Worm (Caenorhabditis elegans) whole organism, L4 larva: Measurements from ENCODE around the gene nhr-86.

Experiments
- D1046.2 ChIP-seq: fragments of 200-800 bp; sonication (Bioruptor generic); IDR thresholded peaks from 2 replicates; pipeline ENCODE4 v1.3.6; 2022; ENCODE audit warnings: missing genetic modification characterization, missing compliant biosample characterization
- F10B5.3 ChIP-seq: sonication (generic microtip); optimal IDR thresholded peaks from 2 replicates; lab custom pipeline; 2016; ENCODE audit warnings: mild to moderate bottlenecking, missing genetic modification characterization, missing compliant biosample characterization
- F26F4.8 ChIP-seq: fragments of 200-800 bp; sonication (Bioruptor generic); conservative IDR thresholded peaks from 2 replicates; pipeline ENCODE4 v1.3.6; 2022; ENCODE audit warnings: missing genetic modification characterization, missing compliant biosample characterization
- F37D6.2 ChIP-seq: sonication (generic microtip); optimal IDR thresholded peaks from 2 replicates; lab custom pipeline; 2016; ENCODE audit warnings: mild to moderate bottlenecking, missing genetic modification characterization, missing compliant biosample characterization
- F49E8.2 ChIP-seq: sonication (generic microtip); optimal IDR thresholded peaks from 2 replicates; lab custom pipeline; 2016; ENCODE audit warnings: missing compliant biosample characterization, mild to moderate bottlenecking, missing genetic modification characterization, borderline replicate concordance
- Y48G9A.11 ChIP-seq: fragments of 200-800 bp; sonication (Bioruptor generic); IDR thresholded peaks from 2 replicates; pipeline ENCODE4 v1.3.6; 2022; ENCODE audit warnings: missing genetic modification reagents, missing genetic modification characterization, missing compliant biosample characterization
- Y5F2A.4 ChIP-seq: fragments of 200-800 bp; sonication (Bioruptor generic); optimal IDR thresholded peaks from 2 replicates; lab custom pipeline; 2018; ENCODE audit warnings: mild to moderate bottlenecking, missing genetic modification characterization, missing compliant biosample characterization
- ZK337.2 ChIP-seq: fragments of 200-800 bp; sonication (Bioruptor generic); IDR thresholded peaks from 2 replicates; pipeline ENCODE4 v1.3.6; 2022; ENCODE audit warnings: missing genetic modification reagents, missing genetic modification characterization, missing compliant biosample characterization
- ZK546.5 ChIP-seq, 2 experiments: sonication (generic microtip); optimal IDR thresholded peaks; 2 replicates each; lab custom pipeline; 2017; ENCODE audit warnings: missing biosample characterization in 2 of 2, missing genetic modification characterization in 2 of 2
- aha-1 ChIP-seq: fragments of 150-350 bp; peaks from one replicate; lab custom pipeline; 2014; ENCODE audit warnings: missing biosample characterization, missing genetic modification characterization
- attf-4 ChIP-seq: sonication (generic microtip); optimal IDR thresholded peaks from 3 replicates; lab custom pipeline; 2017; ENCODE audit warnings: missing biosample characterization, missing genetic modification characterization
- ceh-28 ChIP-seq: fragments of 150-350 bp; optimal IDR thresholded peaks from 2 replicates; lab custom pipeline; 2014; ENCODE audit warnings: missing biosample characterization, missing genetic modification reagents, missing genetic modification characterization
- ceh-44 ChIP-seq: fragments of 200-800 bp; sonication (Bioruptor generic); IDR thresholded peaks from 2 replicates; pipeline ENCODE4 v1.3.6; 2022; ENCODE audit warnings: missing genetic modification reagents, missing genetic modification characterization, missing compliant biosample characterization
- daf-8 ChIP-seq: fragments of 200-800 bp; sonication (Bioruptor generic); IDR thresholded peaks from 2 replicates; pipeline ENCODE4 v1.3.6; 2022; ENCODE audit warnings: missing genetic modification characterization, missing compliant biosample characterization
- fkh-10 ChIP-seq: fragments of 150-350 bp; optimal IDR thresholded peaks from 2 replicates; lab custom pipeline; 2014; ENCODE audit warnings: missing biosample characterization, missing genetic modification reagents, missing genetic modification characterization
- gei-8 ChIP-seq: fragments of 200-800 bp; sonication (Bioruptor generic); optimal IDR thresholded peaks from 2 replicates; lab custom pipeline; 2018; ENCODE audit warnings: mild to moderate bottlenecking, missing genetic modification characterization, missing compliant biosample characterization
- lin-1 ChIP-seq: fragments of 200-800 bp; sonication (Bioruptor generic); IDR thresholded peaks from 2 replicates; pipeline ENCODE4 v1.3.6; 2022; ENCODE audit warnings: missing genetic modification reagents, missing genetic modification characterization, missing compliant biosample characterization
- mep-1 ChIP-seq: fragments of 150-350 bp; sonication (generic microtip); optimal IDR thresholded peaks from 3 replicates; lab custom pipeline; 2014; ENCODE audit warnings: missing biosample characterization, missing genetic modification characterization
- nhr-11 ChIP-seq: fragments of 150-350 bp; optimal IDR thresholded peaks from 2 replicates; lab custom pipeline; 2014; ENCODE audit warnings: missing biosample characterization, missing genetic modification characterization
- nhr-28 ChIP-seq: fragments of 150-350 bp; optimal IDR thresholded peaks from 2 replicates; lab custom pipeline; 2014; ENCODE audit warnings: missing biosample characterization, missing genetic modification characterization
- nhr-42 ChIP-seq: fragments of 200-800 bp; sonication (Bioruptor generic); IDR thresholded peaks from 2 replicates; pipeline ENCODE4 v1.3.6; 2022; ENCODE audit warnings: missing genetic modification characterization, missing compliant biosample characterization
- nhr-48 ChIP-seq: sonication (generic microtip); optimal IDR thresholded peaks from 2 replicates; lab custom pipeline; 2016; ENCODE audit warnings: mild to moderate bottlenecking, missing genetic modification characterization, missing compliant biosample characterization
- pha-4 ChIP-seq, 2 experiments: fragments of 150-350 bp in 1 of 2; fragments of 200-800 bp in 1 of 2; sonication (Bioruptor generic) in 1 of 2; IDR thresholded peaks in 1 of 2; optimal IDR thresholded peaks in 1 of 2; 2 replicates each; pipeline versions ENCODE4 v1.3.6 to Lab custom; 2014 to 2022; ENCODE audit warnings: missing genetic modification characterization in 2 of 2, missing genetic modification reagents in 2 of 2, missing biosample characterization in 1 of 2, missing compliant biosample characterization in 1 of 2
- rbr-2 ChIP-seq: sonication (generic microtip); optimal IDR thresholded peaks from 2 replicates; lab custom pipeline; 2016; ENCODE audit warnings: missing genotype, missing genetic modification characterization, missing compliant biosample characterization
- sdz-12 ChIP-seq: fragments of 200-800 bp; sonication (Bioruptor generic); optimal IDR thresholded peaks from 2 replicates; lab custom pipeline; 2018; ENCODE audit warnings: mild to moderate bottlenecking, missing genetic modification characterization, missing compliant biosample characterization
- snpc-1.2 ChIP-seq: fragments of 200-800 bp; sonication (Bioruptor generic); IDR thresholded peaks from 2 replicates; pipeline ENCODE4 v1.3.6; 2022; ENCODE audit warnings: missing genetic modification reagents, missing genetic modification characterization, missing compliant biosample characterization
- spr-1 ChIP-seq: sonication (generic microtip); optimal IDR thresholded peaks from 2 replicates; lab custom pipeline; 2016; ENCODE audit warnings: mild to moderate bottlenecking, missing genetic modification characterization, missing compliant biosample characterization
- spr-3 ChIP-seq: fragments of 200-800 bp; sonication (Bioruptor generic); optimal IDR thresholded peaks from 2 replicates; lab custom pipeline; 2018; ENCODE audit warnings: mild to moderate bottlenecking, missing genetic modification characterization, missing compliant biosample characterization
- unc-130 ChIP-seq: sonication (generic microtip); optimal IDR thresholded peaks from 2 replicates; lab custom pipeline; 2016; ENCODE audit warnings: missing genetic modification reagents, missing genetic modification characterization, missing compliant biosample characterization
- unc-62 ChIP-seq, 3 experiments: fragments of 150-350 bp in 1 of 3; sonication (generic microtip); optimal IDR thresholded peaks in 2 of 3; peaks in 1 of 3; 1 replicate in 1 of 3; 2 replicates in 2 of 3; lab custom pipeline; 2014 to 2017; ENCODE audit warnings: missing biosample characterization in 3 of 3, missing genetic modification characterization in 3 of 3, missing genetic modification reagents in 3 of 3, missing genotype in 1 of 3
- vab-7 ChIP-seq: fragments of 200-800 bp; sonication (Bioruptor generic); IDR thresholded peaks from 2 replicates; pipeline ENCODE4 v1.3.6; 2022; ENCODE audit warnings: missing genetic modification reagents, missing genetic modification characterization, missing compliant biosample characterization
- zfp-2 ChIP-seq: sonication (generic microtip); optimal IDR thresholded peaks from 2 replicates; lab custom pipeline; 2016; ENCODE audit warnings: mild to moderate bottlenecking, missing genetic modification characterization, missing compliant biosample characterization
- zfp-3 ChIP-seq: fragments of 200-800 bp; sonication (Bioruptor generic); conservative IDR thresholded peaks from 2 replicates; pipeline ENCODE4 v1.3.6; 2022; ENCODE audit warnings: missing genetic modification reagents, missing genetic modification characterization, missing compliant biosample characterization
- ztf-7 ChIP-seq: fragments of 150-350 bp; optimal IDR thresholded peaks from 2 replicates; lab custom pipeline; 2014; ENCODE audit warnings: missing biosample characterization, missing genetic modification characterization

Gene nhr-86

ce11 chrV:2022374-2022773, 44.3 kb downstream of the nhr-86 start, which contains the start of gene F59A7.5:
Gene F59A7.5, plus strand, starts transcription at chrV:2022674.
- no peak for TF ChIP-seq spr-3 (GFP tag; lab: Kevin White, UChicago)
- peak in 1 of 2 experiments; percentile 13 for TF ChIP-seq unc-62 (GFP tag; optimal IDR thresholded peaks at IDR 0.05 in 1 of 2; lab: Kevin White, UChicago)
- TF ChIP-seq unc-62 (tag; optimal IDR thresholded peaks at IDR 0.05; lab: Kevin White, UChicago), result no peak

DNA sequence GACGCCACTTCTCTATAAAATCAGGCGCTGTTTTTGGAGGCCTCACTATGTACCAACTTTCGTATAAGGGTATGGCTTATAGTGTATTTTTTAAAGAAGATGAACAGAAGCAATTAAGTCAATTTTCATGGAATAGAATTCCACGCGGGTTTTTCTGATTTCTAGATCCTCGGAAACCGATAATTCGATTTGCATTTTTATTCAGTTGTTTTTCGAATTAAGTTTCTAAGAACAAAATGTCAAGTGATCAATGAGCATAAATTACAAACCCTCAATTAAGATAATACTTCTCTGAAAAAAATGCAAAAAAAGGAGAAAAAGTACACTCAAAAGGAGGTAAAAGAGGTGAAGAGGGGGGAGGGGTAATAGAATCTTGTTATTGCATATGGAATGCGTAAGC, 45.4 kb downstream of the nhr-86 start:
- no peak for TF ChIP-seq nhr-28 (tag; lab: Kevin White, UChicago)
- no peak for TF ChIP-seq spr-1 (tag; lab: Kevin White, UChicago)
- TF ChIP-seq sdz-12, result no peak
- TF ChIP-seq unc-130 (GFP tag; lab: Kevin White, UChicago), result no peak
- no peak for TF ChIP-seq daf-8 (GFP tag; lab: Robert Waterston, UW)
- TF ChIP-seq rbr-2 (tag; lab: Kevin White, UChicago), result no peak
- TF ChIP-seq ZK337.2 (GFP tag; lab: Robert Waterston, UW), result no peak
- TF ChIP-seq zfp-2 (tag; lab: Kevin White, UChicago), result no peak
- TF ChIP-seq ZK546.5 (tag; optimal IDR thresholded peaks at IDR 0.05; lab: Kevin White, UChicago), result no peak
- TF ChIP-seq F49E8.2 (tag; lab: Kevin White, UChicago), result no peak
- no peak for TF ChIP-seq nhr-48 (tag; lab: Kevin White, UChicago)
- no peak for TF ChIP-seq Y5F2A.4 (GFP tag; lab: Kevin White, UChicago)
- TF ChIP-seq fkh-10 (GFP tag; lab: Kevin White, UChicago), result no peak
- no peak for TF ChIP-seq aha-1 (tag; lab: Kevin White, UChicago)
- no peak for TF ChIP-seq nhr-11 (tag; lab: Kevin White, UChicago)
- no peak for TF ChIP-seq mep-1 (tag; lab: Kevin White, UChicago)
- TF ChIP-seq snpc-1.2, result no peak
- no peak for TF ChIP-seq nhr-42 (GFP tag; lab: Robert Waterston, UW)
- no peak for TF ChIP-seq gei-8
- no peak for TF ChIP-seq zfp-3

ce11 chrV:2018689-2019088, 48.0 kb downstream of the nhr-86 start, which contains the start of gene F59A7.14:
Gene F59A7.14, plus strand, starts transcription at chrV:2018989.
- TF ChIP-seq attf-4 (tag; lab: Kevin White, UChicago) (no peak), F37D6.2 (tag; lab: Kevin White, UChicago) (no peak), ceh-28 (tag; lab: Kevin White, UChicago) (no peak), lin-1 (GFP tag; lab: Robert Waterston, UW) (no peak), vab-7 (GFP tag; lab: Robert Waterston, UW) (no peak), ztf-7 (no peak)
- TF ChIP-seq, all 104 proteins: peak for 0

ce11 chrV:2016428-2016827, 50.2 kb downstream of the nhr-86 start, which contains the start of gene F59A7.2:
Gene F59A7.2, minus strand, starts transcription at chrV:2016528.
- peak; percentile 16 for TF ChIP-seq aha-1 (tag; lab: Kevin White, UChicago)
- no peak for TF ChIP-seq ZK546.5 (tag; optimal IDR thresholded peaks at IDR 0.05; lab: Kevin White, UChicago)
- TF ChIP-seq F26F4.8 (GFP tag; lab: Robert Waterston, UW), result no peak
- TF ChIP-seq ceh-44 (GFP tag; lab: Robert Waterston, UW), result no peak

ce11 chrV:2013824-2014223, 52.8 kb downstream of the nhr-86 start, which contains the start of gene F59A7.11:
Gene F59A7.11, minus strand, starts transcription at chrV:2013924.
- TF ChIP-seq F26F4.8 (GFP tag; lab: Robert Waterston, UW) (no peak), ZK337.2 (GFP tag; lab: Robert Waterston, UW) (no peak), nhr-28 (tag; lab: Kevin White, UChicago) (no peak), rbr-2 (tag; lab: Kevin White, UChicago) (no peak), F10B5.3 (no peak), F49E8.2 (tag; lab: Kevin White, UChicago) (no peak), Y48G9A.11 (GFP tag; lab: Robert Waterston, UW) (no peak), mep-1 (tag; lab: Kevin White, UChicago) (no peak), nhr-11 (tag; lab: Kevin White, UChicago) (no peak), D1046.2 (no peak), Y5F2A.4 (GFP tag; lab: Kevin White, UChicago) (no peak), gei-8 (no peak), pha-4 (GFP tag; IDR thresholded peaks at IDR 0.05; lab: Robert Waterston, UW) (no peak), pha-4 (tag; optimal IDR thresholded peaks at IDR 0.05; lab: Kevin White, UChicago) (no peak)
